Fruit fly (Drosophila melanogaster) whole organism, wandering third instar larva: ENCODE data around the gene CG13047.

Experiments used
- dl ChIP-seq, 2 experiments: fragments of 175-275, 200-275 bp in 1 of 2; fragments of 200-275 bp in 1 of 2; sonication (Bioruptor generic); optimal IDR thresholded peaks; lab custom pipeline; 2018; ENCODE audit warnings: mild to moderate bottlenecking in 2 of 2, missing biosample characterization in 2 of 2, missing genetic modification characterization in 2 of 2, moderate library complexity in 2 of 2; ENCODE audit not compliant: partially characterized antibody in 2 of 2, insufficient read depth in 1 of 2

Gene CG13047

DNA sequence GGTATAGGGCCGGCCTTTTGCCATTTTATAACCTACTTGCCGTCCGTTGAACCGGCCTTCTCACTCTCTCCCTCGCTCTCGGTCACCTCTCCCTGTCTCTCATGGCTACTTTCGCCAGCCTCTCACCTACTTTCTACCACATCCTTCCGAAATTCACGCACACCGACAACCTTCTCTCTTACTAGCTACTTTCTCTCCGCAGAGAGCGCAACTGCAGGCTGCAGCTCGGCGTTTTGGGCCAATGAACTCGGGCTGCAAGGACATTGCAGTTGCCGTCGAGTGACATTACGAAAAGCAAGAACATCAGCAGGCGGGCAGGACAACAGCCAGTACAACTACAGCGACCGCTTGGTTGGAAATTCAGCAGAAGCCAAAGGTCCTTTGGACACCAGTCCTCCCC lies 43.9 kb downstream of the CG13047 start:
- no peak for TF ChIP-seq dl (GFP tag; optimal IDR thresholded peaks at IDR 0.05; lab: Kevin White, UChicago; ENCODE audit: insufficient read depth in 1 of 2, partially characterized antibody in 2 of 2)
